Comparison of ENCODE assay signal across 4 worm cellular contexts in genomic region chrX:7593931-7594544, ce11.
TF ChIP-seq lines count a peak whose summit lies in the region.

No protein-coding gene starts in this region.

TF ChIP-seq in whole organism, L1 larva, 84 proteins besides CTCF, POLR2A, EP300 and RAD21:
- TF ChIP-seq unc-86 (tag; optimal IDR thresholded peaks at IDR 0.05; lab: Kevin White, UChicago), result no peak
- TF ChIP-seq mdl-1 (tag; optimal IDR thresholded peaks at IDR 0.05; lab: Kevin White, UChicago), result peak in 1 of 2 experiments; percentile 35
- TF ChIP-seq lsy-2 (tag; optimal IDR thresholded peaks at IDR 0.05; lab: Kevin White, UChicago), result peak in 1 of 2 experiments; percentile 3
- TF ChIP-seq ceh-88 (GFP tag; IDR thresholded peaks at IDR 0.05; lab: Robert Waterston, UW), result no peak
- peak; percentile 68 for TF ChIP-seq blmp-1 (tag; optimal IDR thresholded peaks at IDR 0.05; lab: Kevin White, UChicago)
- TF ChIP-seq swsn-7 (tag; optimal IDR thresholded peaks at IDR 0.05; lab: Kevin White, UChicago), result no peak
- TF ChIP-seq nhr-20 (tag; optimal IDR thresholded peaks at IDR 0.05; lab: Kevin White, UChicago), result peak; percentile 28
- TF ChIP-seq vab-15 (tag; optimal IDR thresholded peaks at IDR 0.05; lab: Kevin White, UChicago), result no peak
- no peak for TF ChIP-seq fkh-10 (GFP tag; optimal IDR thresholded peaks at IDR 0.05; lab: Kevin White, UChicago)
- peak; percentile 78 for TF ChIP-seq nhr-85 (tag; lab: Kevin White, UChicago)
- TF ChIP-seq nhr-76 (tag; optimal IDR thresholded peaks at IDR 0.05; lab: Kevin White, UChicago), result no peak
- TF ChIP-seq lin-14 (GFP tag; optimal IDR thresholded peaks at IDR 0.05; lab: Kevin White, UChicago), result peak; percentile 49
- peak; percentile 5 for TF ChIP-seq nhr-71 (tag; optimal IDR thresholded peaks at IDR 0.05; lab: Kevin White, UChicago)

TF ChIP-seq in whole organism, L2 larva, 48 proteins besides CTCF, POLR2A, EP300 and RAD21 (continues in another document):
- no peak for TF ChIP-seq nhr-23 (tag; optimal IDR thresholded peaks at IDR 0.05; lab: Kevin White, UChicago)
- TF ChIP-seq nhr-25 (tag; optimal IDR thresholded peaks at IDR 0.05; lab: Kevin White, UChicago), result peak; percentile 16
- no peak for TF ChIP-seq nhr-12 (tag; optimal IDR thresholded peaks at IDR 0.05; lab: Kevin White, UChicago)
- TF ChIP-seq Y55F3AM.14 (GFP tag; optimal IDR thresholded peaks at IDR 0.05; lab: Kevin White, UChicago), result no peak
- no peak for TF ChIP-seq sem-4 (tag; optimal IDR thresholded peaks at IDR 0.05; lab: Kevin White, UChicago)
- no peak for TF ChIP-seq nhr-77 (tag; optimal IDR thresholded peaks at IDR 0.05; lab: Kevin White, UChicago)
- TF ChIP-seq R02D3.7 (tag; optimal IDR thresholded peaks at IDR 0.05; lab: Kevin White, UChicago), result no peak
- TF ChIP-seq F13H6.1 (tag; optimal IDR thresholded peaks at IDR 0.05; lab: Kevin White, UChicago), result no peak
- TF ChIP-seq ztf-4 (tag; optimal IDR thresholded peaks at IDR 0.05; lab: Kevin White, UChicago), result no peak
- peak; percentile 44 for TF ChIP-seq sma-9 (GFP tag; optimal IDR thresholded peaks at IDR 0.05; lab: Kevin White, UChicago)
- TF ChIP-seq sma-9 (tag; optimal IDR thresholded peaks at IDR 0.05; lab: Kevin White, UChicago), result no peak
- no peak for TF ChIP-seq alr-1 (tag; optimal IDR thresholded peaks at IDR 0.05; lab: Kevin White, UChicago)
- TF ChIP-seq unc-39 (tag; optimal IDR thresholded peaks at IDR 0.05; lab: Kevin White, UChicago), result no peak
- no peak for TF ChIP-seq ceh-16 (tag; optimal IDR thresholded peaks at IDR 0.05; lab: Kevin White, UChicago)
- peak; percentile 28 for TF ChIP-seq sma-3 (GFP tag; optimal IDR thresholded peaks at IDR 0.05; lab: Kevin White, UChicago)
- no peak for TF ChIP-seq elt-1 (tag; optimal IDR thresholded peaks at IDR 0.05; lab: Kevin White, UChicago)
- no peak for TF ChIP-seq unc-62 (GFP tag; optimal IDR thresholded peaks at IDR 0.05; lab: Kevin White, UChicago)
- no peak for TF ChIP-seq ceh-82 (tag; optimal IDR thresholded peaks at IDR 0.05; lab: Kevin White, UChicago)
- TF ChIP-seq nhr-129 (tag; optimal IDR thresholded peaks at IDR 0.05; lab: Kevin White, UChicago), result no peak
- no peak for TF ChIP-seq C34F6.9 (tag; optimal IDR thresholded peaks at IDR 0.05; lab: Kevin White, UChicago)
- no peak for TF ChIP-seq mdl-1 (tag; optimal IDR thresholded peaks at IDR 0.05; lab: Kevin White, UChicago)
- no peak for TF ChIP-seq skn-1 (tag; optimal IDR thresholded peaks at IDR 0.05; lab: Kevin White, UChicago)
- no peak for TF ChIP-seq fos-1 (tag; optimal IDR thresholded peaks at IDR 0.05; lab: Kevin White, UChicago)
- TF ChIP-seq zag-1 (tag; optimal IDR thresholded peaks at IDR 0.05; lab: Kevin White, UChicago), result no peak
- TF ChIP-seq ztf-11 (tag; optimal IDR thresholded peaks at IDR 0.05; lab: Kevin White, UChicago), result no peak
- TF ChIP-seq lin-39 (tag; optimal IDR thresholded peaks at IDR 0.05; lab: Kevin White, UChicago), result no peak
- no peak for TF ChIP-seq elt-3 (tag; optimal IDR thresholded peaks at IDR 0.05; lab: Kevin White, UChicago)
- no peak for TF ChIP-seq nhr-237 (tag; optimal IDR thresholded peaks at IDR 0.05; lab: Kevin White, UChicago)
- TF ChIP-seq unc-55 (GFP tag; optimal IDR thresholded peaks at IDR 0.05; lab: Kevin White, UChicago), result no peak

TF ChIP-seq in whole organism, L3 larva, 47 proteins besides CTCF, POLR2A, EP300 and RAD21:
- TF ChIP-seq pqm-1 (tag; optimal IDR thresholded peaks at IDR 0.05; lab: Kevin White, UChicago) (no peak), nhr-43 (tag; optimal IDR thresholded peaks at IDR 0.05; lab: Kevin White, UChicago; ENCODE audit: poor library complexity, severe bottlenecking) (peak; percentile 2), nhr-23 (tag; optimal IDR thresholded peaks at IDR 0.05; lab: Kevin White, UChicago) (peak; percentile 43), fkh-10 (GFP tag; optimal IDR thresholded peaks at IDR 0.05; lab: Kevin White, UChicago) (no peak)

TF ChIP-seq in whole organism, L4 larva, 104 proteins besides CTCF, POLR2A, EP300 and RAD21:
- TF ChIP-seq dve-1 (tag; optimal IDR thresholded peaks at IDR 0.05; lab: Kevin White, UChicago; ENCODE audit: insufficient read depth) (no peak), unc-62 (GFP tag; optimal IDR thresholded peaks at IDR 0.05 in 1 of 2; lab: Kevin White, UChicago) (peak in 1 of 2 experiments; percentile 2), unc-62 (tag; optimal IDR thresholded peaks at IDR 0.05; lab: Kevin White, UChicago) (no peak), zfp-3 (GFP tag; conservative IDR thresholded peaks at IDR 0.05; lab: Robert Waterston, UW) (no peak), nhr-28 (tag; optimal IDR thresholded peaks at IDR 0.05; lab: Kevin White, UChicago) (peak; percentile 41), mxl-3 (GFP tag; optimal IDR thresholded peaks at IDR 0.05; lab: Kevin White, UChicago) (no peak), aha-1 (tag; lab: Kevin White, UChicago) (peak; percentile 96), set-16 (GFP tag; IDR thresholded peaks at IDR 0.05; lab: Robert Waterston, UW) (no peak), mdt-29 (GFP tag; IDR thresholded peaks at IDR 0.05; lab: Robert Waterston, UW) (no peak), ceh-32 (tag; optimal IDR thresholded peaks at IDR 0.05; lab: Kevin White, UChicago; ENCODE audit: poor library complexity) (no peak), hlh-30 (tag; optimal IDR thresholded peaks at IDR 0.05; lab: Kevin White, UChicago; ENCODE audit: insufficient read depth) (peak; percentile 19)

Comparison
In these comparisons a context has a peak if more than half of its experiments do, and no peak if none do; other contexts are left out.
1. Of the 29 proteins assayed by ChIP-seq in both whole organism, L4 larva and whole organism, L1 larva: peak only in whole organism, L4 larva: aha-1 and nhr-28; only in whole organism, L1 larva: none; in both: none; in neither: 24; mixed calls (peak in some experiments, not most) for 3.